Fruit fly (Drosophila melanogaster) Kc167 (cell line): Measurements from ENCODE around the gene Ref1.

Experiments used
- Myc ChIP-seq: fragments of >200 bp; optimal IDR thresholded peaks from 2 replicates; lab custom pipeline; 2017; ENCODE audit warnings: missing external identifiers
- Sin3A ChIP-seq: fragments of >200 bp; optimal IDR thresholded peaks from 2 replicates; lab custom pipeline; 2018; ENCODE audit warnings: missing external identifiers
- h ChIP-seq: fragments of >200 bp; optimal IDR thresholded peaks from 3 replicates; lab custom pipeline; 2018; ENCODE audit warnings: missing external identifiers
- insv ChIP-seq: fragments of >200 bp; optimal IDR thresholded peaks from 3 replicates; lab custom pipeline; 2018; ENCODE audit warnings: missing external identifiers
- psq ChIP-seq: fragments of >200 bp; optimal IDR thresholded peaks from 2 replicates; lab custom pipeline; 2017; ENCODE audit warnings: missing external identifiers
- ttk ChIP-seq: sonication (Bioruptor generic); optimal IDR thresholded peaks from 2 replicates; lab custom pipeline; 2017; ENCODE audit warnings: missing external identifiers

DNA sequence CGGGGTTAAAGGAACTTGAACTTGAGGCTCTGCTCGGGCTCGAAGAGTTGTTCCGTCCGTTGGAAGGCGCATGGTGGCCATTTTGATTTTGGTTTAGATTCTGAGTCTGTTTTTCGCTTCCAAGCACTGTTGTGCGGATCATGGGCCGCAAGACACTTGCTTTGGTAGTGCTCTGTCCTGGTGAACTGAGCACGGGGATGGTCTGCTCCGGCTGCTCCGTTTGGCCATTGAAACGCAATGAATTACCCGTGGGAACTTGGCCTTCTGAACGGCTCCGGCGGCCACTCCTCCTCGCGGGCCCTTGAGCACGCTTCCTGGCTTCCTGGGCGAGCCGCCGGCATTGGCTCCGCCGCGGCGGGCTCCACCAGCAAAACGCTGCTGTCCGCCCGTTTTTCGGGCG lies 469 bp downstream of the Ref1 start:
- TF ChIP-seq insv (lab: Kevin White, UChicago) (no peak), Myc (no peak), psq (no peak), h (lab: Kevin White, UChicago) (no peak), ttk (no peak), Sin3A (lab: Kevin White, UChicago) (no peak)
